Fruit fly (Drosophila melanogaster): ENCODE results near the gene Ppcs.

DNA sequence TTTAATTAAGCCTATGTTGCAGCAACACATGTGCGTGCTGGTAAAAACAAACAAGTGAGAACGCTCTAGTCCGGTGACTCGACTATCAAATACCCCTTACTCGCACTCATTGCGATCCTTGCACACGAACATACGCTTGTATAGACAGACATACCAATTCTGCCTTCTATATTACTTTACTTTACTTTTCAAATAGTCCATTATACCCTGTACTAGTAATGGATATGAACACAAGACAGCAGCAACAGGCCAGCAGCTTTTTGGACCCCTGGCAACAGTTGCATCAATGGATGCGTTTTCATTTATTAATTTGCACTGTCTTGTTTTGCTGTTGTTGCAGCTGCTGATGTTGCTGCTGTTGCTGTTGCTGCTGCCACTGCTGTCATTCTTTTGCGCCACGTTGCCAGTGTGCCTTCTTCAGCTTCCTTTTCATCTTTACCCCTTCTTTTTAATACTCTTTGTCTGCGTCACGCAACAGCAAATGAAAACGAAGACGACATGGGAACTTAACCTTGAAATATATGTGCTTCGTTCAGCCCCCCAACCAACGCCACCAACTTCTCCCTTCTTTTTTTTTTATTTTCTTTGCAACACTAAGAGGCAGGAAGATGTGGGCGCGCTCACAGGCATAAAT, 29.1 kb downstream of the Ppcs start:
- peak; percentile 82 for TF ChIP-seq CG14655 (GFP tag; optimal IDR thresholded peaks at IDR 0.05)
- peak; percentile 89 for TF ChIP-seq Pif1A (GFP tag; optimal IDR thresholded peaks at IDR 0.05)
- peak; percentile 87 for TF ChIP-seq Pif1B (GFP tag; optimal IDR thresholded peaks at IDR 0.05)
